Fruit fly (Drosophila melanogaster) whole organism, wandering third instar larva: ENCODE data around the gene CG34293.

Experiments
- Abd-B ChIP-seq: fragments of >200 bp; optimal IDR thresholded peaks from 2 replicates; lab custom pipeline; 2017; ENCODE audit warnings: missing biosample characterization, missing genetic modification characterization
- CG32264 ChIP-seq: fragments of 200-800 bp; sonication (Bioruptor generic); optimal IDR thresholded peaks from 2 replicates; lab custom pipeline; 2016; ENCODE audit warnings: missing biosample characterization, missing genetic modification characterization
- CG9705 ChIP-seq: fragments of 200-800 bp; sonication (Bioruptor generic); optimal IDR thresholded peaks from 2 replicates; lab custom pipeline; 2018; ENCODE audit warnings: missing biosample characterization, mild to moderate bottlenecking, missing genetic modification characterization
- CrebA ChIP-seq: fragments of 200-800 bp; sonication (Bioruptor generic); optimal IDR thresholded peaks from 2 replicates; lab custom pipeline; 2016; ENCODE audit warnings: missing biosample characterization, mild to moderate bottlenecking, missing genetic modification characterization, borderline replicate concordance
- Dfd ChIP-seq: fragments of >200 bp; optimal IDR thresholded peaks from 2 replicates; lab custom pipeline; 2017; ENCODE audit warnings: missing biosample characterization, missing genetic modification characterization
- Dif ChIP-seq: fragments of 200-275, 200-300 bp; sonication (Bioruptor generic); optimal IDR thresholded peaks from 2 replicates; lab custom pipeline; 2018; ENCODE audit warnings: missing biosample characterization, missing genetic modification characterization; ENCODE audit not compliant: partially characterized antibody
- HLH106 ChIP-seq: fragments of 200-800 bp; optimal IDR thresholded peaks from 3 replicates; lab custom pipeline; 2019; ENCODE audit warnings: missing biosample characterization, mild to moderate bottlenecking, missing genetic modification characterization, moderate library complexity
- Hnf4 ChIP-seq: fragments of 200-800 bp; sonication (Bioruptor generic); optimal IDR thresholded peaks from 2 replicates; lab custom pipeline; 2016; ENCODE audit warnings: missing biosample characterization, mild to moderate bottlenecking, missing genetic modification characterization
- Hr83 ChIP-seq: fragments of 200-300 bp; sonication (Bioruptor generic); optimal IDR thresholded peaks from 2 replicates; lab custom pipeline; 2016; ENCODE audit warnings: missing biosample characterization, mild to moderate bottlenecking, missing genetic modification characterization, moderate library complexity; ENCODE audit not compliant: poor library complexity, severe bottlenecking
- Mio ChIP-seq: sonication (Bioruptor generic); optimal IDR thresholded peaks from 2 replicates; lab custom pipeline; 2016; ENCODE audit warnings: missing biosample characterization, missing genetic modification characterization
- Myc ChIP-seq: fragments of >200 bp; optimal IDR thresholded peaks from 2 replicates; lab custom pipeline; 2017
- N ChIP-seq: fragments of >200 bp; optimal IDR thresholded peaks from 2 replicates; lab custom pipeline; 2018; ENCODE audit warnings: missing biosample characterization, missing external identifiers, missing genetic modification characterization
- Sp1 ChIP-seq: fragments of 200-800 bp; sonication (Bioruptor generic); optimal IDR thresholded peaks from 3 replicates; lab custom pipeline; 2019; ENCODE audit warnings: missing biosample characterization, mild to moderate bottlenecking, missing genetic modification characterization, moderate library complexity
- br ChIP-seq: fragments of 200-800 bp; sonication (Bioruptor generic); optimal IDR thresholded peaks from 2 replicates; lab custom pipeline; 2016; ENCODE audit warnings: missing biosample characterization, missing genetic modification characterization
- brk ChIP-seq: fragments of 200-800 bp; sonication (Bioruptor generic); optimal IDR thresholded peaks from 2 replicates; lab custom pipeline; 2016; ENCODE audit warnings: missing biosample characterization, mild to moderate bottlenecking, missing genetic modification characterization
- dl ChIP-seq, 2 experiments: fragments of 175-275, 200-275 bp in 1 of 2; fragments of 200-275 bp in 1 of 2; sonication (Bioruptor generic); optimal IDR thresholded peaks; lab custom pipeline; 2018; ENCODE audit warnings: mild to moderate bottlenecking in 2 of 2, missing biosample characterization in 2 of 2, missing genetic modification characterization in 2 of 2, moderate library complexity in 2 of 2; ENCODE audit not compliant: partially characterized antibody in 2 of 2, insufficient read depth in 1 of 2
- dsf ChIP-seq: sonication (Bioruptor generic); optimal IDR thresholded peaks from 2 replicates; lab custom pipeline; 2016; ENCODE audit warnings: missing biosample characterization, missing genetic modification characterization, borderline replicate concordance
- ey ChIP-seq: fragments of 200-800 bp; sonication (Bioruptor generic); optimal IDR thresholded peaks from 2 replicates; lab custom pipeline; 2016; ENCODE audit warnings: missing biosample characterization, missing genetic modification characterization
- foxo ChIP-seq, 2 experiments: fragments of 200-800 bp; sonication (Bioruptor generic); optimal IDR thresholded peaks; 2 replicates in 1 of 2; 3 replicates in 1 of 2; lab custom pipeline; 2016 to 2017; ENCODE audit warnings: missing biosample characterization in 2 of 2, missing genetic modification characterization in 2 of 2
- fru ChIP-seq: fragments of 200-800 bp; sonication (Bioruptor generic); optimal IDR thresholded peaks from 3 replicates; lab custom pipeline; 2016; ENCODE audit warnings: missing biosample characterization, mild to moderate bottlenecking, missing genetic modification characterization
- h ChIP-seq: fragments of 200-800 bp; sonication (Bioruptor generic); optimal IDR thresholded peaks from 3 replicates; lab custom pipeline; 2016; ENCODE audit warnings: missing biosample characterization, mild to moderate bottlenecking, missing genetic modification characterization
- pan ChIP-seq: fragments of >200 bp; optimal IDR thresholded peaks from 2 replicates; lab custom pipeline; 2017
- psq ChIP-seq: fragments of 200-800 bp; sonication (Bioruptor generic); optimal IDR thresholded peaks from 3 replicates; lab custom pipeline; 2017; ENCODE audit warnings: missing biosample characterization, mild to moderate bottlenecking, missing genetic modification characterization, moderate library complexity
- rgr ChIP-seq: fragments of 200-800 bp; sonication (Bioruptor generic); optimal IDR thresholded peaks from 3 replicates; lab custom pipeline; 2016; ENCODE audit warnings: missing biosample characterization, mild to moderate bottlenecking, missing genetic modification characterization
- sage ChIP-seq: fragments of 200-800 bp; sonication (Bioruptor generic); optimal IDR thresholded peaks from 2 replicates; lab custom pipeline; 2016; ENCODE audit warnings: missing biosample characterization, mild to moderate bottlenecking, missing genetic modification characterization
- tai ChIP-seq: sonication (Bioruptor generic); optimal IDR thresholded peaks from 2 replicates; lab custom pipeline; 2016; ENCODE audit warnings: missing biosample characterization, missing genetic modification characterization
- woc ChIP-seq: sonication (Bioruptor generic); optimal IDR thresholded peaks from 2 replicates; lab custom pipeline; 2016; ENCODE audit warnings: missing biosample characterization, mild to moderate bottlenecking, missing genetic modification characterization

Gene CG34293

dm6 chr3R:27167350-27167749, 2.0 kb upstream of the CG34293 start:
- no peak for TF ChIP-seq psq
- TF ChIP-seq brk (GFP tag; lab: Kevin White, UChicago), result no peak
- no peak for TF ChIP-seq Sp1 (GFP tag; lab: Kevin White, UChicago)
- no peak for TF ChIP-seq foxo (GFP tag; optimal IDR thresholded peaks at IDR 0.05; lab: Kevin White, UChicago)
- TF ChIP-seq CG9705 (GFP tag; lab: Kevin White, UChicago), result no peak
- TF ChIP-seq pan (lab: Kevin White, UChicago), result no peak
- TF ChIP-seq CG32264 (GFP tag; lab: Kevin White, UChicago), result no peak
- TF ChIP-seq, all 38 proteins: peak for 0

dm6 chr3R:27162824-27163223, 2.6 kb downstream of the CG34293 start, which contains the start of gene ppk31:
ppk31 (plus strand) TSS chr3R:27163124.
- no peak for TF ChIP-seq Myc (lab: Kevin White, UChicago)
- no peak for TF ChIP-seq fru (GFP tag; lab: Kevin White, UChicago)
- TF ChIP-seq woc (GFP tag; lab: Kevin White, UChicago), result no peak
- TF ChIP-seq Mio, result no peak
- TF ChIP-seq rgr (GFP tag; lab: Kevin White, UChicago), result no peak
- TF ChIP-seq dl (GFP tag; optimal IDR thresholded peaks at IDR 0.05; lab: Kevin White, UChicago; ENCODE audit: insufficient read depth in 1 of 2, partially characterized antibody in 2 of 2), result no peak
- TF ChIP-seq br (GFP tag; lab: Kevin White, UChicago), result no peak
- no peak for TF ChIP-seq dsf
- no peak for TF ChIP-seq psq
- no peak for TF ChIP-seq HLH106 (tag; lab: Kevin White, UChicago)
- no peak for TF ChIP-seq foxo (GFP tag; optimal IDR thresholded peaks at IDR 0.05; lab: Kevin White, UChicago)
- no peak for TF ChIP-seq CrebA
- TF ChIP-seq Hr83 (GFP tag; lab: Kevin White, UChicago), result no peak
- no peak for TF ChIP-seq N (GFP tag; lab: Kevin White, UChicago)
- TF ChIP-seq tai (GFP tag; lab: Kevin White, UChicago), result no peak
- TF ChIP-seq CG9705 (GFP tag; lab: Kevin White, UChicago), result no peak
- TF ChIP-seq CG32264 (GFP tag; lab: Kevin White, UChicago), result no peak
- TF ChIP-seq pan (lab: Kevin White, UChicago), result no peak
- TF ChIP-seq ey (GFP tag; lab: Kevin White, UChicago), result no peak

DNA sequence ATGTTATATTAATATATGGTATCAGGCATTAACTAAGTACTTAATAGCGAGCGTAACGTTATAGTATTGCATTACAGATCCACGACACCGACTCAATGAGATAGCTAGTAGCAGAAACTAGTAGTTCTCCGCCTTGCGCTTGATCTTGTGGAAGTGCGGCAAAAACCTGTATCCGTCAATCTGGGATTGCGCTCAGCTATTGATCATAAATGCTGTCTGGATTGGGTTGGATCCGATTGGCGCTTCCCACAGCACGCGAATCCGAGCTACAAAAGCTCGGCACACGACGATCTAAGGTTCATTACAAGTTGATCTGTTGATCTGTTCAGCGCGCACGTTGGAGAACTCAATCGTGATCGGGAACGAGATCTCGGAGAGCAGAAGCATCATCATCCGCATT, 4.5 kb downstream of the CG34293 start, which contains the start of gene CG5909:
TSS of gene CG5909 (plus strand) at position 301 of the 400 bp plus-strand sequence.
- TF ChIP-seq fru (GFP tag; lab: Kevin White, UChicago) (no peak), CrebA (no peak), Dfd (GFP tag; lab: Kevin White, UChicago) (no peak), Sp1 (GFP tag; lab: Kevin White, UChicago) (no peak), Dif (GFP tag; lab: Kevin White, UChicago) (no peak), CG32264 (GFP tag; lab: Kevin White, UChicago) (no peak), ey (GFP tag; lab: Kevin White, UChicago) (no peak), foxo (GFP tag; optimal IDR thresholded peaks at IDR 0.05; lab: Kevin White, UChicago) (no peak), psq (no peak), Hnf4 (GFP tag; lab: Kevin White, UChicago) (no peak), dsf (no peak), Mio (no peak), Myc (lab: Kevin White, UChicago) (no peak), sage (GFP tag; lab: Kevin White, UChicago) (no peak)

DNA sequence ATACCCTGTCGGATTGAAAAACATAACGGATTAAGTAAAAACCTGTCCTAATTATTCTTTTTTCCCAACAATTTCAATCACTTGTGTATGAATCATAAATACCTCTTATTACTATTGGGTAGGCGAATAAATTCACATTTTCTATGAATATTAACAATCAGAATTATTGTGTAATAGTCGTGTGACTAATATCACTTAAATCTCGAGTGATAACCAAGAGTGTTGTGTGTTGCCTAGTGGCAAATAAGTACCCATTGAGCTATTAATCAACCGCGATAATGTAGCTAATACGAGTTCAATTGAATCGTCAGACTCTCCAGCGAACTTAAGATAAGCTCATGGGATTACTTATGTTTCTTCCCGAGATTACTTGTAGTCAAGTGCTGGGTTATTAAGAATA, 5.5 kb downstream of the CG34293 start:
- no peak for TF ChIP-seq Hnf4 (GFP tag; lab: Kevin White, UChicago)

- TF ChIP-seq Abd-B (GFP tag; lab: Kevin White, UChicago), result no peak
- no peak for TF ChIP-seq dsf
- no peak for TF ChIP-seq pan (lab: Kevin White, UChicago)
- no peak for TF ChIP-seq rgr (GFP tag; lab: Kevin White, UChicago)
- TF ChIP-seq tai (GFP tag; lab: Kevin White, UChicago), result no peak
- TF ChIP-seq h (GFP tag; lab: Kevin White, UChicago), result peak; percentile 16
- TF ChIP-seq CrebA, result no peak
Observed at dm6 chr3R:27157814-27158213, 7.6 kb downstream of the CG34293 start, which contains the start of gene grass. grass (plus strand) TSS chr3R:27157948.

DNA sequence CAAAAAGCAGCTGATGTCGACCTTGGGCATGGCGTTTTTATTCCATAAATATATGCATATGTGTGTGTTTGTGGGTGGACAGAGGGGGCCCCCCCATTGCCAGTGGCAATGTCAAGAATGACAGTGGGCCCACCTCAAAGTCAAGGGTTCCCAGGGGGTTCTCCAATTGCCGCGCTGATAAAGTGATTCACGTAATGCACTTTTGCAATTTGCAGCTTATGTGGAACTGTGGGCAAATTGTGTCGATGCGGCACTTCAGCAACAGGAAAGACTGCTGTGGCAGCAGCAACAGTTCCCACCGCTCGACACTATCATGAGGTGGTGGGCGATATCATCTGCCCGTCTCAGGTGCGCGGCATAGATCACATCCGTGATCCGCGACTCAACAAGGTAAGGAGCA, 11.4 kb downstream of the CG34293 start:
- no peak for TF ChIP-seq brk (GFP tag; lab: Kevin White, UChicago)
- TF ChIP-seq Abd-B (GFP tag; lab: Kevin White, UChicago), result no peak
